Fruit fly (Drosophila melanogaster) Kc167 (cell line): Measurements from ENCODE around the gene Rpt3.
"Not testable (repeated sequence)": the region's sequence is repeated elsewhere in the genome, so short reads cannot be mapped to it uniquely, and the experiment has no call there.

Source experiments
- Myc ChIP-seq: fragments of >200 bp; optimal IDR thresholded peaks from 2 replicates; lab custom pipeline; 2017; ENCODE audit warnings: missing external identifiers
- Sin3A ChIP-seq: fragments of >200 bp; optimal IDR thresholded peaks from 2 replicates; lab custom pipeline; 2018; ENCODE audit warnings: missing external identifiers
- h ChIP-seq: fragments of >200 bp; optimal IDR thresholded peaks from 3 replicates; lab custom pipeline; 2018; ENCODE audit warnings: missing external identifiers
- insv ChIP-seq: fragments of >200 bp; optimal IDR thresholded peaks from 3 replicates; lab custom pipeline; 2018; ENCODE audit warnings: missing external identifiers
- psq ChIP-seq: fragments of >200 bp; optimal IDR thresholded peaks from 2 replicates; lab custom pipeline; 2017; ENCODE audit warnings: missing external identifiers
- ttk ChIP-seq: sonication (Bioruptor generic); optimal IDR thresholded peaks from 2 replicates; lab custom pipeline; 2017; ENCODE audit warnings: missing external identifiers

The Rpt3 gene

dm6 chrX:11124749-11125508 lies at the start of gene Rpt3:
Gene Rpt3, plus strand, starts transcription at chrX:11125101.
- no peak for TF ChIP-seq ttk

DNA sequence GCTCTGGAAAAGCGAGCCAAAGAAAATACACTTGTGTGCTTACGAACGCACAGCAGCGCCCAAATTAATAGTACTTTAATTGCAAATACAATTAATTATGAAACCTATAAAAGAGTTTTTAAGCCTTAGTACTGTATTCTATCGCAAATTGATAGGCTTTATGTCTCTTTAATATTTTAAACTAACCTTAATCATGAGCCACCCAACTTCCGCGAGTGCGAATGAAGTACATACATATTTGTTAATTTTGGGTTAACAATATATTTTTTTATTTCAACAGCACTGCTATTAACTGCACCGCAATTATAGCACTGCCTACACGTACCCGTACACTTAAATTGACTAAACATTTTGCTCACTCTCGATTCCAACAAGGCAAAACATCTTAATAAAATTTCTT lies 43.7 kb upstream of the Rpt3 start:
- TF ChIP-seq Sin3A (lab: Kevin White, UChicago) (no peak), psq (lab: Kevin White, UChicago) (no peak), ttk (no peak), h (lab: Kevin White, UChicago) (no peak), insv (no peak), Myc (no peak)

DNA sequence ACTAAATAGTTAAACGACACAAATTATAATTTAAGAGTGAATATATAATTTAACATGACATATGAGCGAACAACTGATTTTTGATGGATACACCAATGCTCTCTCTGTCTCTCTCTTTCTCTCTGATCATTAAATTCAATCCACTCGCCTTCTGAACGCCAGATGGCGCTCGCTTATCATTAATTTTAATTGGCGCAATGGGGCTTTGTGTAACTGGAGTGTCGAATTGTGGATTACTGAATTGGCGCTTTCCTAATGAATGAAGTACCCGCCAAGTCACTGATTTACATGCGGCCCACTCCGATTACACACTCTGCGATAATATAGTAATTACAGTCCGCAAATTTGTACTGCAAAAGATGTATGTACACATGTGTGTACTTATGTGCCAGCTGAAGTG lies 43.1 kb upstream of the Rpt3 start:
- TF ChIP-seq ttk (no peak), psq (lab: Kevin White, UChicago) (no peak), Sin3A (lab: Kevin White, UChicago) (no peak), h (lab: Kevin White, UChicago) (peak; percentile 86), Myc (no peak), insv (no peak)

dm6 chrX:11083007-11083406 lies 41.9 kb upstream of the Rpt3 start:
- TF ChIP-seq h (lab: Kevin White, UChicago) (no peak), Myc (no peak), insv (no peak)

DNA sequence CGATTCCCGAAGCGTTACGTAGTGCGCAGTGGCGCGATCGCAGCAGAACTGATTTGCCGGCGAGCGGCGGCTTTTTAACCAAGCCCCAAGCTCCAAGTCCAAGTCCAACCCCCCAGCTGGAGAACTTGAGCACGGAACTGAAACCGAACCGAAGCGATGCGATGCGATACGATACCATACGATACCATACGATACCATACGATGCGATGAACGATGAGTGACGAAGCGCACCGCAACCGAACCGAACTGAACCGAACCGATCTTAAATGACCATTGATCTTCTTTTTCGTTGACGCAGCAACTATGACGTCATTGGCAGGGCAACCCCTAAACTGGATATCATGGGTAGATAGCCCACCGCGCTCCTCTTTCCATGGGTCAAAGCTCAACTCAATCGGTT lies 38.7 kb upstream of the Rpt3 start, which contains the start of gene sev:
TSS of gene sev (minus strand) at position 50 of the 400 bp plus-strand sequence.
- TF ChIP-seq ttk = no peak
- TF ChIP-seq h (lab: Kevin White, UChicago) = no peak
- no peak for TF ChIP-seq insv
- TF ChIP-seq Myc = no peak
- no peak for TF ChIP-seq psq (lab: Kevin White, UChicago)
- TF ChIP-seq Sin3A (lab: Kevin White, UChicago) = no peak

dm6 chrX:11087384-11087783 lies 37.5 kb upstream of the Rpt3 start:
- no peak for TF ChIP-seq psq (lab: Kevin White, UChicago)
- TF ChIP-seq Myc = no peak
- no peak for TF ChIP-seq Sin3A (lab: Kevin White, UChicago)
- no peak for TF ChIP-seq insv
- no peak for TF ChIP-seq h (lab: Kevin White, UChicago)
- no peak for TF ChIP-seq ttk

DNA sequence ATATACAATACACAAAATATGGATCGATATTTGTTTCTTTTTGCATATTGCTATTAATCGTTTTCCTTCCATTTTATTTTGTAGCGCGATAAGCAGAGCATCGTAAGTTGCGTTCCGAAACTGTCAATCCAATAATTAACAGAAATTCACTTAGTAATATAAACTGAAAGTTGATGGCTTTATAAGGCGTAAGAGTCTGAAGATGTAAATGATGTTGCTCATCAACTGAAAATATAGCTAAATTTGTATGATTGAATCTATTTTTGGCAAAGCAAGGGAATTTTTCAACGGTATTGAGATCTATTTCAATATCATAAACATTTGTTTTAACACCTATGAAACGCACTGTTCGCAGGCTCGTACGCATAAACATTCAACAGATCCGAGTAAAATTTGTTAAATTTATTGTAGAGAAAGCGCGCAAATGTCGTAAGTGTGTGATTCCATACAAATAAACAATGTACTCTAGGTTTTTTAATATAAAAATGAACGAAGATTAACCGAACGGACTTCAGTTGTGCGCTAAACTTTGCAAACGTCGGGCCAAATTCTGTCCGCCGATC lies 36.0 kb upstream of the Rpt3 start, which contains the start of gene Vago:
TSS of gene Vago (plus strand) at position 513 of the 563 bp plus-strand sequence.
- TF ChIP-seq ttk (no peak), Sin3A (lab: Kevin White, UChicago) (no peak), insv (no peak), Myc (no peak), h (lab: Kevin White, UChicago) (no peak)

DNA sequence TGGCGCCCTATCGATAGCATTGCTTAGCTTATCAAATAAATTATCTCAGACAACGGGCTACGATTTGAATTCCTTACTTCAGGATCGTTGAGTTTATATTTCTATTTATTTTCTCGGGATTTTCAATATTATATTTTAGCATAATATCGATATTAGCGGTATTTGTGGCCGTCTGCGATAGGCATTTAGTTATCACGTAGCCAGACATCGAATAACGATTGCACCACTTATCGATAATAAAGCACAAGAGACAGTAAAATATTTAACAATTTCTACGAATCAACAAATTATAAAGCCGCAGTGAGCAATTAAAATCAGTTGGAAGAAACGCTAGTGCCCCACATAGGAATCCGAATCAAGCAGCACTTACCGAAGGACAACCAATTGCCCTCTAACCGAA lies 34.7 kb upstream of the Rpt3 start, which contains the start of gene CG2076:
TSS of gene CG2076 (plus strand) at position 50 of the 400 bp plus-strand sequence.
- TF ChIP-seq Myc (no peak), psq (lab: Kevin White, UChicago) (no peak), insv (no peak), h (lab: Kevin White, UChicago) (no peak), ttk (no peak), Sin3A (lab: Kevin White, UChicago) (no peak)

DNA sequence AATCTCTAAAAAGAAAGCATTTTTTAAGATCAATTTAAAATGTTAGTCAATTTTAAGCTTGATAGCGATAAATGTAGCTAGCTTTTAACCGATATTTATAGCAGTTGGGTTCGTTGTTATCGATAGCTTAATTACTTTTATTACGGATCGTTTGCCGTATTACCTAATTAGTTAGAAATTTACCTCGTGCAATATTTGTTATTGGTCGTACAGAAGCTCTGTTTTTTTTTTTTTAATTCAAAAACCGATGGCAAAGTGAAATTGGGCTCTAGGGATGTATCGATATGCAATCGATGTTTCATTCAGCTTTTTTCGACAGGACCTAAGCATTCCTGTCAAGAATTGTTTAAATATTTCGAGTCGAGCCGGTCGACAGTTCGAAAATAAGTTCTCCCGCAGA lies 32.7 kb upstream of the Rpt3 start, which contains the start of gene CG2061:
TSS of gene CG2061 (plus strand) at position 292 of the 400 bp plus-strand sequence.
- TF ChIP-seq Myc (no peak), insv (no peak), Sin3A (lab: Kevin White, UChicago) (no peak), ttk (no peak), h (lab: Kevin White, UChicago) (no peak), psq (lab: Kevin White, UChicago) (no peak)

dm6 chrX:11095276-11095675 lies 29.6 kb upstream of the Rpt3 start:
- TF ChIP-seq Sin3A (lab: Kevin White, UChicago) (no peak), Myc (no peak), insv (no peak), psq (lab: Kevin White, UChicago) (no peak), h (lab: Kevin White, UChicago) (no peak), ttk (no peak)

- not testable (repeated sequence) for TF ChIP-seq psq (lab: Kevin White, UChicago); ttk; Myc
These were observed 28.9 kb upstream of the Rpt3 start, which contains the start of gene CG42249 for dm6 chrX:11095973-11096372. Gene CG42249, plus strand, starts transcription at chrX:11096273.

DNA sequence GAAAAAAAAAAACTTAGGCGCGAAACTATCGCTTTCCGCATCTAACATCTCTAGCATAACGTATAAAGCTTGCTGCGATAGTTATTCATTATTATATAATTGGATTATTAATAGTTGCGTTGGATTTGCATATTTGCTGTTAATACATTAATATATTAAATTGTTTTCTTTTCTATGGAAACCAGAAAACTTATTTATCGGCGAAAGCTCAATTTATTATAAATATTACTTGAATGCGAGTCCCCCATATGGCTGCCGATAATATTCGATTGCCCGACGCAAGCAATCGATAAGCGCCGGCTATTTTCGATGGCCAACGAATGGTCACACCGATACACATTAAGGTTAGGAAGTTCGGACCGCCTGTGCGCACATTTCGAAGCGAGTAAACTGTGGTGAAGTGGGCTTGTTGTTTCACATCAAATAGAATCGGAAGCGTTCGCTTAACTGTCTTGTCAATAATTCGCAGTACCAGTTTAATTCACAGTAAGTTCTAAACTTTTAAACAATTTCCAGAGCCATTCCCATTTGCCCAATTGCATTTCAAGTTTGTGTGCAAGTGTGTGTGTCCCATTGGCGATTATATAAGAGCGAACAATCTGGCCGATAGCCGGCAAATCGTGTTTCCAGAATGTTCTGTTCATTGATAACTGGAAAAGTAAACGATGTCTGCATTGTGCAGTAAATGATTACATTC lies 16.6 kb upstream of the Rpt3 start, which contains the start of gene Hsp60A:
TSS of gene Hsp60A (plus strand) at position 335 of the 697 bp plus-strand sequence.
- TF ChIP-seq ttk (no peak), psq (lab: Kevin White, UChicago) (peak; percentile 75), insv (no peak)
